Fruit fly (Drosophila melanogaster) whole organism, embryonic: ENCODE results near the gene CG1024.

Experiments
- Awh ChIP-seq: fragments of 200-800 bp; sonication (Bioruptor generic); IDR thresholded peaks from 2 replicates; pipeline ENCODE4, ENCODE4 v1.3.6; 2022; ENCODE audit warnings: missing biosample characterization, missing genetic modification characterization
- CG10147 ChIP-seq: fragments of 200-800 bp; sonication (Bioruptor generic); optimal IDR thresholded peaks from 2 replicates; lab custom pipeline; 2019; ENCODE audit warnings: missing biosample characterization, mild to moderate bottlenecking, missing genetic modification characterization, moderate library complexity
- CG10267 ChIP-seq: fragments of 200-800 bp; sonication (Bioruptor generic); optimal IDR thresholded peaks from 2 replicates; lab custom pipeline; 2018; ENCODE audit warnings: missing biosample characterization, mild to moderate bottlenecking, missing genetic modification characterization, moderate library complexity
- CG10979 ChIP-seq: fragments of 200-800 bp; sonication (Bioruptor generic); optimal IDR thresholded peaks from 2 replicates; lab custom pipeline; 2018; ENCODE audit warnings: missing biosample characterization, mild to moderate bottlenecking, missing genetic modification characterization, moderate library complexity
- CG12104 ChIP-seq: fragments of 200-800 bp; sonication (Bioruptor generic); optimal IDR thresholded peaks from 3 replicates; lab custom pipeline; 2016; ENCODE audit warnings: missing biosample characterization, missing genetic modification characterization
- CG13775 ChIP-seq: fragments of 200-800 bp; sonication (Bioruptor generic); optimal IDR thresholded peaks from 3 replicates; lab custom pipeline; 2017; ENCODE audit warnings: missing biosample characterization, mild to moderate bottlenecking, missing genetic modification characterization
- CG14014 ChIP-seq: fragments of 200-800 bp; sonication (Bioruptor generic); IDR thresholded peaks from 2 replicates; pipeline ENCODE4 v1.3.6; 2022; ENCODE audit warnings: missing biosample characterization, missing genetic modification characterization
- CG14441 ChIP-seq: fragments of 200-800 bp; sonication (Bioruptor generic); IDR thresholded peaks from 2 replicates; pipeline ENCODE4 v1.3.6; 2022; ENCODE audit warnings: missing biosample characterization, missing genetic modification characterization
- CG1529 ChIP-seq: fragments of 200-800 bp; sonication (Bioruptor generic); optimal IDR thresholded peaks from 3 replicates; lab custom pipeline; 2018; ENCODE audit warnings: missing biosample characterization, missing genetic modification characterization
- CG17361 ChIP-seq: fragments of 200-800 bp; sonication (Bioruptor generic); IDR thresholded peaks from 3 replicates; pipeline ENCODE4 v1.3.6; 2022; ENCODE audit warnings: missing biosample characterization, missing genetic modification characterization
- CG17612 ChIP-seq: fragments of 200-800 bp; sonication (Bioruptor generic); IDR thresholded peaks from 2 replicates; pipeline ENCODE4 v1.3.6; 2022; ENCODE audit warnings: missing biosample characterization, missing genetic modification characterization
- CG17912 ChIP-seq: fragments of 200-800 bp; sonication (Bioruptor generic); optimal IDR thresholded peaks from 2 replicates; lab custom pipeline; 2018; ENCODE audit warnings: missing biosample characterization, mild to moderate bottlenecking, missing genetic modification characterization
- CG2202 ChIP-seq: fragments of 200-800 bp; sonication (Bioruptor generic); optimal IDR thresholded peaks from 2 replicates; lab custom pipeline; 2018; ENCODE audit warnings: missing biosample characterization, mild to moderate bottlenecking, missing genetic modification characterization
- CG3065 ChIP-seq: fragments of 200-800 bp; sonication (Bioruptor generic); optimal IDR thresholded peaks from 2 replicates; lab custom pipeline; 2016; ENCODE audit warnings: missing biosample characterization, missing genetic modification characterization
- CG31224 ChIP-seq: fragments of 200-800 bp; sonication (Bioruptor generic); IDR thresholded peaks from 2 replicates; pipeline ENCODE4 v1.3.6; 2022; ENCODE audit warnings: missing biosample characterization, missing genetic modification characterization
- CG32772 ChIP-seq: fragments of 200-800 bp; sonication (Bioruptor generic); IDR thresholded peaks from 2 replicates; pipeline ENCODE4 v1.3.6; 2022; ENCODE audit warnings: missing biosample characterization, missing genetic modification characterization
- CG4617 ChIP-seq: fragments of 200-800 bp; sonication (Bioruptor generic); optimal IDR thresholded peaks from 3 replicates; lab custom pipeline; 2016; ENCODE audit warnings: missing biosample characterization, missing genetic modification characterization, borderline replicate concordance
- CG4820 ChIP-seq: fragments of 200-800 bp; sonication (Bioruptor generic); optimal IDR thresholded peaks from 3 replicates; lab custom pipeline; 2016; ENCODE audit warnings: missing biosample characterization, missing genetic modification characterization
- CG6683 ChIP-seq: fragments of 200-800 bp; sonication (Bioruptor generic); optimal IDR thresholded peaks from 2 replicates; lab custom pipeline; 2017; ENCODE audit warnings: missing biosample characterization, mild to moderate bottlenecking, missing genetic modification characterization, missing genetic modification reagents
- CG7786 ChIP-seq: fragments of 200-800 bp; sonication (Bioruptor generic); optimal IDR thresholded peaks from 2 replicates; lab custom pipeline; 2016; ENCODE audit warnings: missing biosample characterization, missing genetic modification characterization
- CG7987 ChIP-seq: fragments of 200-800 bp; sonication (Bioruptor generic); optimal IDR thresholded peaks from 2 replicates; lab custom pipeline; 2018; ENCODE audit warnings: missing biosample characterization, mild to moderate bottlenecking, missing genetic modification characterization, moderate library complexity
- CG8290 ChIP-seq, 3 experiments: fragments of 200-800 bp; sonication (Bioruptor generic); optimal IDR thresholded peaks; 2 replicates each; lab custom pipeline; 2016 to 2019; ENCODE audit warnings: missing biosample characterization in 3 of 3, missing genetic modification characterization in 3 of 3, mild to moderate bottlenecking in 2 of 3, moderate library complexity in 1 of 3
- CG9215 ChIP-seq: fragments of 200-800 bp; sonication (Bioruptor generic); IDR thresholded peaks from 2 replicates; pipeline ENCODE4 v1.3.6; 2022; ENCODE audit warnings: missing biosample characterization, missing genetic modification characterization
- D19A ChIP-seq: fragments of 200-800 bp; optimal IDR thresholded peaks from 3 replicates; lab custom pipeline; 2019; ENCODE audit warnings: missing biosample characterization, mild to moderate bottlenecking, missing genetic modification characterization, moderate library complexity
- Deaf1 ChIP-seq: fragments of 200-800 bp; optimal IDR thresholded peaks from 3 replicates; lab custom pipeline; 2019; ENCODE audit warnings: missing biosample characterization, mild to moderate bottlenecking, missing genetic modification characterization, moderate library complexity
- Drgx ChIP-seq: fragments of 200-800 bp; sonication (Bioruptor generic); IDR thresholded peaks from 2 replicates; pipeline ENCODE4 v1.3.6; 2022; ENCODE audit warnings: missing biosample characterization, missing genetic modification characterization
- Oli ChIP-seq: fragments of 200-800 bp; sonication (Bioruptor generic); optimal IDR thresholded peaks from 2 replicates; lab custom pipeline; 2018; ENCODE audit warnings: missing biosample characterization, mild to moderate bottlenecking, missing genetic modification characterization, moderate library complexity
- Trl ChIP-seq, 3 experiments: fragments of >200 bp in 2 of 3; fragments of 200-800 bp in 1 of 3; sonication (Bioruptor generic) in 1 of 3; optimal IDR thresholded peaks; 2 replicates in 1 of 3; 3 replicates in 2 of 3; lab custom pipeline; 2016 to 2017; ENCODE audit warnings: missing biosample characterization in 1 of 3, missing genetic modification characterization in 1 of 3
- bigmax ChIP-seq: fragments of 200-800 bp; sonication (Bioruptor generic); optimal IDR thresholded peaks from 2 replicates; lab custom pipeline; 2018; ENCODE audit warnings: missing biosample characterization, mild to moderate bottlenecking, missing genetic modification characterization
- bsh ChIP-seq, 2 experiments: fragments of 200-800 bp; sonication (Bioruptor generic); optimal IDR thresholded peaks; 2 replicates each; lab custom pipeline; 2017 to 2018; ENCODE audit warnings: mild to moderate bottlenecking in 2 of 2, missing biosample characterization in 2 of 2, missing genetic modification characterization in 2 of 2, moderate library complexity in 1 of 2
- chif ChIP-seq, 2 experiments: fragments of 200-800 bp; sonication (Bioruptor generic); optimal IDR thresholded peaks; 3 replicates each; lab custom pipeline; 2016; ENCODE audit warnings: missing biosample characterization in 2 of 2, missing genetic modification characterization in 2 of 2
- dimm ChIP-seq: fragments of 200-800 bp; sonication (Bioruptor generic); IDR thresholded peaks from 2 replicates; pipeline ENCODE4 v1.3.6; 2022; ENCODE audit warnings: missing biosample characterization, missing genetic modification characterization
- dmrt11E ChIP-seq: fragments of 200-800 bp; sonication (Bioruptor generic); optimal IDR thresholded peaks from 3 replicates; lab custom pipeline; 2018; ENCODE audit warnings: missing biosample characterization, mild to moderate bottlenecking, missing genetic modification characterization, moderate library complexity
- emc ChIP-seq: fragments of 200-800 bp; sonication (Bioruptor generic); optimal IDR thresholded peaks from 2 replicates; lab custom pipeline; 2016; ENCODE audit warnings: missing biosample characterization, missing genetic modification characterization
- ems ChIP-seq: fragments of 200-800 bp; sonication (Bioruptor generic); optimal IDR thresholded peaks from 3 replicates; lab custom pipeline; 2016; ENCODE audit warnings: missing biosample characterization, missing genetic modification characterization
- esg ChIP-seq: fragments of 200-800 bp; sonication (Bioruptor generic); conservative IDR thresholded peaks from 2 replicates; pipeline ENCODE4 v1.3.6; 2022; ENCODE audit warnings: missing biosample characterization, missing genetic modification characterization
- eyg ChIP-seq: fragments of 200-800 bp; sonication (Bioruptor generic); optimal IDR thresholded peaks from 3 replicates; lab custom pipeline; 2016; ENCODE audit warnings: missing biosample characterization, missing genetic modification characterization
- jing ChIP-seq: fragments of 200-800 bp; sonication (Bioruptor generic); optimal IDR thresholded peaks from 2 replicates; lab custom pipeline; 2018; ENCODE audit warnings: missing biosample characterization, mild to moderate bottlenecking, missing genetic modification characterization
- kah ChIP-seq: fragments of 200-800 bp; sonication (Bioruptor generic); optimal IDR thresholded peaks from 2 replicates; lab custom pipeline; 2018; ENCODE audit warnings: missing biosample characterization, mild to moderate bottlenecking, missing genetic modification characterization
- kay ChIP-seq: fragments of 200-800 bp; sonication (Bioruptor generic); optimal IDR thresholded peaks from 2 replicates; lab custom pipeline; 2016; ENCODE audit warnings: missing biosample characterization, missing genetic modification characterization
- lov ChIP-seq, 2 experiments: fragments of 200-800 bp in 1 of 2; fragments of >200 bp in 1 of 2; sonication (Bioruptor generic) in 1 of 2; IDR thresholded peaks in 1 of 2; optimal IDR thresholded peaks in 1 of 2; 2 replicates in 1 of 2; 3 replicates in 1 of 2; pipeline versions ENCODE4 v1.3.6 to Lab custom; 2017 to 2022; ENCODE audit warnings: missing biosample characterization in 1 of 2, missing genetic modification characterization in 1 of 2
- peb ChIP-seq: fragments of 200-800 bp; sonication (Bioruptor generic); IDR thresholded peaks from 2 replicates; pipeline ENCODE4 v1.3.6; 2022; ENCODE audit warnings: missing biosample characterization, missing genetic modification characterization
- row ChIP-seq: fragments of 200-800 bp; sonication (Bioruptor generic); IDR thresholded peaks from 3 replicates; pipeline ENCODE4 v1.3.6; 2022; ENCODE audit warnings: missing biosample characterization, missing genetic modification characterization
- sna ChIP-seq: fragments of 200-800 bp; sonication (Bioruptor generic); IDR thresholded peaks from 2 replicates; pipeline ENCODE4 v1.3.6; 2022; ENCODE audit warnings: missing biosample characterization, missing genetic modification characterization; ENCODE audit not compliant: partially characterized antibody
- tll ChIP-seq, 2 experiments: fragments of 200-800 bp in 1 of 2; fragments of >200 bp in 1 of 2; sonication (Bioruptor generic) in 1 of 2; optimal IDR thresholded peaks; 2 replicates each; lab custom pipeline; 2017 to 2019; ENCODE audit warnings: missing biosample characterization in 2 of 2, missing genetic modification characterization in 2 of 2, mild to moderate bottlenecking in 1 of 2, moderate library complexity in 1 of 2
- vfl ChIP-seq: fragments of 200-800 bp; sonication (Bioruptor generic); optimal IDR thresholded peaks from 2 replicates; lab custom pipeline; 2016; ENCODE audit warnings: missing biosample characterization, missing genetic modification characterization
- vnd ChIP-seq: fragments of 200-800 bp; sonication (Bioruptor generic); IDR thresholded peaks from 3 replicates; pipeline ENCODE4 v1.3.6; 2022; ENCODE audit warnings: missing biosample characterization, missing genetic modification characterization; ENCODE audit not compliant: partially characterized antibody
- wor ChIP-seq: fragments of 200-800 bp; sonication (Bioruptor generic); IDR thresholded peaks from 2 replicates; pipeline ENCODE4 v1.3.6; 2022; ENCODE audit warnings: missing biosample characterization, missing genetic modification characterization

The CG1024 gene

DNA sequence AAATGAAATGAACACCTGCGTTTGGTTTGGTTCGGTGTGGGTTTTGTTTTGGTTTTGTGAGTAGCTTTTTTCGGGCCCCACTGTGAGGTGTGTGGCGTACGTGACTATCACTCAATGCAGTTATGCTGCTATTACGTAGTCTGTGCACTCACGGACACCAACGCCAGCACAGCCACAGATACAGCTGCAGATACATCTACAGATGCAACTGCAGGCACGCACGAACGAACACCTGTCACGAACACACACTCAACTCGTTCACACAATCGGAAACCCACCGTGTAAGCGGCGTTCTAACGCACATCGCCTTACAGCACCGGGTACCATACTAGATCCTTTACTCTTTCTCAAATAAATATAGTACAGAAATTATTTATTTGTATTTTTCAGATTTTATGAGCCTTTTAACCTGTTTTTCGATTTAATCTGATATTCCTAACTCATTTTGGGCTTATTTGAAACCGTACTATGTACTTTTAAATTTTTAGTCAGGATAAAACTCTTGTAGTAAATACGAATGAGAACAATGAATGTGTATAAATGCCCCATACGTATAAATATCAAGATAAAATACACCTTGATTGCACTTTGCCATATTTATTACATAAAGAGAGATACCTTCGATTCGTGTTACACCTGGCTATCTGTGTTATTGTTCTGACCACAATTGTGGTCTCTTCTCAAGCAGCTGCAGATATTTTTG lies 45.5 kb upstream of the CG1024 start (continued):
- TF ChIP-seq CG9215 (GFP tag; lab: Robert Waterston, UW) (no peak), ems (GFP tag; lab: Kevin White, UChicago) (no peak), CG12104 (no peak), bsh (GFP tag; optimal IDR thresholded peaks at IDR 0.05; lab: Kevin White, UChicago) (peak; percentile 36 to 47), CG3065 (GFP tag; lab: Kevin White, UChicago) (no peak), CG17612 (GFP tag; lab: Robert Waterston, UW) (no peak), sna (GFP tag; lab: Robert Waterston, UW) (no peak), emc (GFP tag; lab: Kevin White, UChicago) (no peak), dimm (GFP tag; lab: Robert Waterston, UW) (no peak), Deaf1 (tag; lab: Kevin White, UChicago) (no peak), jing (GFP tag; lab: Kevin White, UChicago) (no peak), CG8290 (GFP tag; optimal IDR thresholded peaks at IDR 0.05; lab: Kevin White, UChicago) (no peak), CG8290 (tag; optimal IDR thresholded peaks at IDR 0.05; lab: Kevin White, UChicago) (no peak), CG31224 (GFP tag; lab: Robert Waterston, UW) (no peak), CG10979 (peak; percentile 57), esg (GFP tag; lab: Robert Waterston, UW) (0 out of 2 replicates have a peak, but pooled peaks have one; percentile 5), CG1529 (GFP tag; lab: Kevin White, UChicago) (no peak), dmrt11E (tag; lab: Kevin White, UChicago) (peak; percentile 66), D19A (tag; lab: Kevin White, UChicago) (peak; percentile 49), CG13775 (GFP tag; lab: Kevin White, UChicago) (peak; percentile 1), CG7786 (GFP tag; lab: Kevin White, UChicago) (no peak), row (GFP tag; lab: Robert Waterston, UW) (0 out of 3 replicates have a peak, but pooled peaks have one; percentile 22), CG10267 (tag; lab: Kevin White, UChicago) (peak; percentile 32), CG4617 (GFP tag; lab: Kevin White, UChicago) (no peak), bigmax (GFP tag; lab: Kevin White, UChicago) (no peak), CG32772 (GFP tag; lab: Robert Waterston, UW) (no peak), Awh (no peak), tll (GFP tag; optimal IDR thresholded peaks at IDR 0.05; lab: Kevin White, UChicago) (no peak), vfl (GFP tag; lab: Kevin White, UChicago) (no peak), CG10147 (no peak), eyg (GFP tag; lab: Kevin White, UChicago) (no peak), Oli (peak; percentile 37), chif (GFP tag; optimal IDR thresholded peaks at IDR 0.05; lab: Kevin White, UChicago) (peak in 1 of 2 experiments; percentile 17), CG17912 (GFP tag; lab: Kevin White, UChicago) (no peak), CG7987 (GFP tag; lab: Kevin White, UChicago) (no peak), CG6683 (GFP tag; lab: Kevin White, UChicago) (no peak), CG2202 (peak; percentile 18), vnd (GFP tag; lab: Robert Waterston, UW) (no peak), CG14441 (no peak), CG4820 (GFP tag; lab: Kevin White, UChicago) (peak; percentile 18), kay (GFP tag; lab: Kevin White, UChicago) (no peak), Drgx (GFP tag; lab: Robert Waterston, UW) (peak; percentile 11; the same call in 1 of the 2 replicates), CG14014 (GFP tag; lab: Robert Waterston, UW) (no peak), Trl (optimal IDR thresholded peaks at IDR 0.05; lab: Kevin White, UChicago) (no peak), Trl (GFP tag; optimal IDR thresholded peaks at IDR 0.05; lab: Kevin White, UChicago) (no peak), CG17361 (GFP tag; lab: Robert Waterston, UW) (peak; percentile 47; the same call in 2 of the 3 replicates), lov (optimal IDR thresholded peaks at IDR 0.05; lab: Kevin White, UChicago) (no peak), lov (GFP tag; IDR thresholded peaks at IDR 0.05; lab: Robert Waterston, UW) (no peak), wor (GFP tag; lab: Robert Waterston, UW) (no peak), kah (GFP tag; lab: Kevin White, UChicago) (peak; percentile 64), peb (GFP tag; lab: Robert Waterston, UW) (no peak)
